Worm (Caenorhabditis elegans) whole organism, young adult: ENCODE data around the gene C56A3.5.

Source experiments
- F57A8.1 ChIP-seq: fragments of 200-800 bp; sonication (Bioruptor generic); optimal IDR thresholded peaks from 2 replicates; lab custom pipeline; 2018; ENCODE audit warnings: mild to moderate bottlenecking, missing genetic modification characterization, moderate library complexity, missing compliant biosample characterization
- Y53G8AR.9 ChIP-seq: fragments of 200-800 bp; sonication (Bioruptor generic); conservative IDR thresholded peaks from 2 replicates; pipeline ENCODE4 v1.3.6; 2022; ENCODE audit warnings: missing genetic modification reagents, missing genetic modification characterization, missing compliant biosample characterization
- Y56A3A.18 ChIP-seq: fragments of 200-800 bp; sonication (Bioruptor generic); IDR thresholded peaks from 2 replicates; pipeline ENCODE4 v1.3.6; 2022; ENCODE audit warnings: missing genetic modification reagents, missing genetic modification characterization, missing compliant biosample characterization
- Y79H2A.3 ChIP-seq: fragments of 200-800 bp; sonication (Bioruptor generic); conservative IDR thresholded peaks from 2 replicates; pipeline ENCODE4 v1.3.6; 2022; ENCODE audit warnings: missing genetic modification reagents, missing genetic modification characterization, missing compliant biosample characterization
- Y95B8A.8 ChIP-seq: fragments of 200-800 bp; sonication (Bioruptor generic); IDR thresholded peaks from 2 replicates; pipeline ENCODE4 v1.3.6; 2022; ENCODE audit warnings: missing genetic modification reagents, missing genetic modification characterization, missing compliant biosample characterization
- ama-1 ChIP-seq, 3 experiments: fragments of 150-350 bp in 1 of 3; sonication (generic microtip) in 2 of 3; optimal IDR thresholded peaks; 2 replicates each; lab custom pipeline; 2014 to 2018; ENCODE audit warnings: missing biosample characterization in 2 of 3, missing genetic modification characterization in 2 of 3, missing genetic modification reagents in 2 of 3
- attf-3 ChIP-seq: fragments of 200-800 bp; sonication (Bioruptor generic); conservative IDR thresholded peaks from 2 replicates; pipeline ENCODE4 v1.3.6; 2022; ENCODE audit warnings: missing genetic modification reagents, missing genetic modification characterization, missing compliant biosample characterization
- ccch-3 ChIP-seq: fragments of 200-800 bp; sonication (Bioruptor generic); optimal IDR thresholded peaks from 2 replicates; lab custom pipeline; 2018; ENCODE audit warnings: mild to moderate bottlenecking, missing genetic modification characterization, missing compliant biosample characterization
- cebp-1 ChIP-seq, 2 experiments: fragments of 200-800 bp in 1 of 2; sonication (Bioruptor generic) in 1 of 2; sonication (generic microtip) in 1 of 2; IDR thresholded peaks in 1 of 2; optimal IDR thresholded peaks in 1 of 2; 2 replicates each; pipeline versions ENCODE4 v1.3.6 to Lab custom; 2017 to 2022; ENCODE audit warnings: missing compliant biosample characterization in 2 of 2, missing genetic modification characterization in 2 of 2, mild to moderate bottlenecking in 1 of 2, missing genetic modification reagents in 1 of 2, moderate library complexity in 1 of 2
- dox-1 ChIP-seq: fragments of 200-800 bp; sonication (Bioruptor generic); IDR thresholded peaks from 2 replicates; pipeline ENCODE4 v1.3.6; 2022; ENCODE audit warnings: missing genetic modification reagents, missing genetic modification characterization, missing compliant biosample characterization
- egl-44 ChIP-seq: fragments of 200-800 bp; sonication (Bioruptor generic); IDR thresholded peaks from 2 replicates; pipeline ENCODE4 v1.3.6; 2022; ENCODE audit warnings: missing genetic modification reagents, missing genetic modification characterization, missing compliant biosample characterization
- ets-4 ChIP-seq: fragments of 200-800 bp; sonication (Bioruptor generic); optimal IDR thresholded peaks from 2 replicates; lab custom pipeline; 2018; ENCODE audit warnings: mild to moderate bottlenecking, missing genetic modification characterization, missing compliant biosample characterization
- him-1 ChIP-seq: sonication (generic microtip); optimal IDR thresholded peaks from 2 replicates; lab custom pipeline; 2016; ENCODE audit warnings: missing genotype, missing genetic modification reagents, missing genetic modification characterization, missing compliant biosample characterization
- hlh-26 ChIP-seq: fragments of 200-800 bp; sonication (Bioruptor generic); conservative IDR thresholded peaks from 2 replicates; pipeline ENCODE4 v1.3.6; 2022; ENCODE audit warnings: missing genetic modification reagents, missing genetic modification characterization, missing compliant biosample characterization
- lin-26 ChIP-seq: fragments of 200-800 bp; sonication (Bioruptor generic); IDR thresholded peaks from 2 replicates; pipeline ENCODE4 v1.3.6; 2022; ENCODE audit warnings: missing genetic modification reagents, missing genetic modification characterization, missing compliant biosample characterization
- lsl-1 ChIP-seq: fragments of 200-800 bp; sonication (Bioruptor generic); optimal IDR thresholded peaks from 2 replicates; lab custom pipeline; 2018; ENCODE audit warnings: mild to moderate bottlenecking, missing genetic modification characterization, moderate library complexity, missing compliant biosample characterization
- madf-3 ChIP-seq: fragments of 200-800 bp; sonication (Bioruptor generic); IDR thresholded peaks from 2 replicates; pipeline ENCODE4 v1.3.6; 2022; ENCODE audit warnings: missing genetic modification reagents, missing genetic modification characterization, missing compliant biosample characterization
- madf-6 ChIP-seq: fragments of 200-800 bp; sonication (Bioruptor generic); IDR thresholded peaks from 2 replicates; pipeline ENCODE4 v1.3.6; 2022; ENCODE audit warnings: missing genetic modification reagents, missing genetic modification characterization, missing compliant biosample characterization
- madf-8 ChIP-seq: fragments of 200-800 bp; sonication (Bioruptor generic); conservative IDR thresholded peaks from 2 replicates; pipeline ENCODE4 v1.3.6; 2022; ENCODE audit warnings: missing genetic modification reagents, missing genetic modification characterization, missing compliant biosample characterization
- mcd-1 ChIP-seq: fragments of 200-800 bp; sonication (Bioruptor generic); IDR thresholded peaks from 2 replicates; pipeline ENCODE4 v1.3.6; 2022; ENCODE audit warnings: missing genetic modification reagents, missing genetic modification characterization, missing compliant biosample characterization
- mel-28 ChIP-seq: sonication (generic microtip); optimal IDR thresholded peaks from 2 replicates; lab custom pipeline; 2016; ENCODE audit warnings: borderline replicate concordance, mild to moderate bottlenecking, missing genetic modification characterization, missing compliant biosample characterization
- nfya-1 ChIP-seq: sonication (generic microtip); optimal IDR thresholded peaks from 2 replicates; lab custom pipeline; 2017; ENCODE audit warnings: antibody characterized with exemption, missing compliant biosample characterization, missing genetic modification characterization, borderline replicate concordance; ENCODE audit not compliant: insufficient read depth
- nfya-2 ChIP-seq: fragments of 200-800 bp; sonication (Bioruptor generic); IDR thresholded peaks from 2 replicates; pipeline ENCODE4 v1.3.6; 2022; ENCODE audit warnings: missing genetic modification reagents, missing genetic modification characterization, missing compliant biosample characterization
- pbrm-1 ChIP-seq: fragments of 200-800 bp; sonication (Bioruptor generic); IDR thresholded peaks from 2 replicates; pipeline ENCODE4 v1.3.6; 2022; ENCODE audit warnings: missing genetic modification reagents, missing genetic modification characterization, missing compliant biosample characterization
- snpc-3.4 ChIP-seq: sonication (generic microtip); optimal IDR thresholded peaks from 2 replicates; lab custom pipeline; 2017; ENCODE audit warnings: missing genetic modification characterization, mild to moderate bottlenecking, missing compliant biosample characterization, antibody characterized with exemption, moderate library complexity, missing genotype, missing genetic modification reagents
- tbx-9 ChIP-seq: sonication (generic microtip); optimal IDR thresholded peaks from 2 replicates; lab custom pipeline; 2016; ENCODE audit warnings: borderline replicate concordance, missing genetic modification characterization, inconsistent platforms, missing compliant biosample characterization
- xnd-1 ChIP-seq: sonication (generic microtip); optimal IDR thresholded peaks from 2 replicates; lab custom pipeline; 2016; ENCODE audit warnings: missing genotype, missing genetic modification reagents, missing genetic modification characterization, missing compliant biosample characterization
- zim-3 ChIP-seq: sonication (generic microtip); optimal IDR thresholded peaks from 2 replicates; lab custom pipeline; 2017; ENCODE audit warnings: mild to moderate bottlenecking, missing genetic modification characterization, moderate library complexity, missing compliant biosample characterization

Gene C56A3.5

DNA sequence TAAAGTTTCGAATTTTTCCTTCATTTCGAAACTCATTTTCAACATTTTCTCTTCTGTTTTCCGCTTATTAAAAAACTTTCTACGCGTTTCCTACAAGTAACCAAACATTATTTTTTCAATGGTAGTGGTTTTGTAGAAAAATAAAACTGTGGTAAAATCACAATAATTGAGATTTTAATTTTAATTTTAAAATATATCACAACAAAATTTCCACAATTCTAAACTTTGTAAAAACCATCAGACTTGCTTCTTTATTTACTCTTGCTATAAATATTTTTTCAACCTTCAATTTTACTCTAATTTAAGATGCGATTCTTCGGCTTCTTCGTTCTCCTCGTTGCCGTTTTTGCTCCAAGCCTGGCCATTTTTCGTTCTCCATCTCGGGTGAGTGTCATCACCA lies 36.1 kb downstream of the C56A3.5 start, which contains the start of gene F53F4.17:
Gene F53F4.17 (plus strand): TSS at position 301 of the 400 bp plus-strand sequence.
- TF ChIP-seq him-1, result no peak
- no peak for TF ChIP-seq nfya-2 (GFP tag; lab: Robert Waterston, UW)
- TF ChIP-seq madf-8, result no peak
- no peak for TF ChIP-seq snpc-3.4 (tag; lab: Kevin White, UChicago)
- no peak for TF ChIP-seq madf-3

- no peak for TF ChIP-seq madf-3
- no peak for TF ChIP-seq Y53G8AR.9
- TF ChIP-seq tbx-9 (tag; lab: Kevin White, UChicago), result no peak
- no peak for TF ChIP-seq madf-8
- TF ChIP-seq egl-44, result no peak
- TF ChIP-seq ccch-3 (GFP tag; lab: Kevin White, UChicago), result no peak
- no peak for TF ChIP-seq lin-26
- TF ChIP-seq F57A8.1 (GFP tag; lab: Kevin White, UChicago), result no peak
- TF ChIP-seq ama-1 (optimal IDR thresholded peaks at IDR 0.05; lab: Kevin White, UChicago), result no peak
- TF ChIP-seq ama-1 (GFP tag; optimal IDR thresholded peaks at IDR 0.05; lab: Kevin White, UChicago), result no peak
- no peak for TF ChIP-seq Y56A3A.18
- TF ChIP-seq dox-1 (GFP tag; lab: Robert Waterston, UW), result no peak
- no peak for TF ChIP-seq zim-3 (tag; lab: Kevin White, UChicago)
- no peak for TF ChIP-seq nfya-1 (tag; lab: Kevin White, UChicago)
These were observed 37.9 kb downstream of the C56A3.5 start, which contains the start of the genes F53F4.2 and F53F4.18 for ce11 chrV:13589494-13590176. TSS of gene F53F4.2 (minus strand) at chrV:13589594. TSS of gene F53F4.18 (plus strand) at chrV:13590126.

DNA sequence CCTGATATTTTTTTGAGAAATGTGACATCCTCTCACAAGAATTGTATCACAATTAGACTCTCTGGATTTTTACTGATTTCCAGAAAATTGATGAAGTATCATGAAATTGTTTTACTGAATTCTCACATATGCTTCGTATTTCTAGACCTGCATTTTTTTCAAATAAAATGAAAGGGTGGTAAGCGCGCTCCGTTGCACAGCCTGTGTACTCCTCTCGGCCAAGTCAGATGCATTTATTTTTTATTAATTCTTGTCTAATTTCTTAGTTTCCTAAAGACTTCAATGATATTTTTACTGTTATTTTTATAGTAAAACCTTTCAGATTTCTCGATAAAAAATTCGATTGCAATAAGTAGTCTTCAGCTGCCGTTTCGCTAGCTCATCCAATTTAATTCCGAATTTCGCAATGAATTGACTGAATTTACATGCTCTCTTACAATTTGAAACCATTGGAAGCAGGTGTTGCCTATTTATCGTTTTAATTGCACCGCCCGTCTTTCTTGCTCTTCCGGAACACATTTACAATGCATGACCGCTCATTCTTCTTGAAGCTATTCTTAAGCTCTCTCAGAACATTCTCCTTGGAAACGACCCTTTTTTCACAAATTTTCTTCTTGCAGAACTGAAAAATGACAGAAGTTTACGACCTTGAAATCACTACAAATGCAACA lies 39.9 kb downstream of the C56A3.5 start, which contains the start of gene tbcb-1:
Gene tbcb-1 (plus strand): TSS at position 621 of the 671 bp plus-strand sequence.
- TF ChIP-seq him-1, result peak; percentile 36
- peak; percentile 92 for TF ChIP-seq mcd-1
- TF ChIP-seq snpc-3.4 (tag; lab: Kevin White, UChicago), result peak; percentile 0
- no peak for TF ChIP-seq zim-3 (tag; lab: Kevin White, UChicago)
- TF ChIP-seq xnd-1 (tag; lab: Kevin White, UChicago), result peak; percentile 79
- peak; percentile 90 for TF ChIP-seq madf-8
- TF ChIP-seq hlh-26 (GFP tag; lab: Robert Waterston, UW), result no peak
- TF ChIP-seq attf-3 (GFP tag; lab: Robert Waterston, UW), result 0 out of 2 replicates have a peak, but pooled peaks have one; percentile 19
- no peak for TF ChIP-seq ets-4 (GFP tag; lab: Kevin White, UChicago)
- TF ChIP-seq cebp-1 (GFP tag; IDR thresholded peaks at IDR 0.05; lab: Robert Waterston, UW), result no peak
- no peak for TF ChIP-seq cebp-1 (tag; optimal IDR thresholded peaks at IDR 0.05; lab: Kevin White, UChicago)
- peak; percentile 92 for TF ChIP-seq madf-6 (GFP tag; lab: Robert Waterston, UW)
- TF ChIP-seq lsl-1, result peak; percentile 32
- no peak for TF ChIP-seq pbrm-1 (GFP tag; lab: Robert Waterston, UW)

- 0 out of 2 replicates have a peak, but pooled peaks have one; percentile 18 for TF ChIP-seq Y95B8A.8
- TF ChIP-seq madf-6 (GFP tag; lab: Robert Waterston, UW), result peak; percentile 47; the same call in 1 of the 2 replicates
- no peak for TF ChIP-seq mel-28 (tag; lab: Kevin White, UChicago)
These were observed 41.3 kb downstream of the C56A3.5 start, which contains the start of gene F53F4.4 for ce11 chrV:13593083-13593482. TSS of gene F53F4.4 (plus strand) at chrV:13593383.

DNA sequence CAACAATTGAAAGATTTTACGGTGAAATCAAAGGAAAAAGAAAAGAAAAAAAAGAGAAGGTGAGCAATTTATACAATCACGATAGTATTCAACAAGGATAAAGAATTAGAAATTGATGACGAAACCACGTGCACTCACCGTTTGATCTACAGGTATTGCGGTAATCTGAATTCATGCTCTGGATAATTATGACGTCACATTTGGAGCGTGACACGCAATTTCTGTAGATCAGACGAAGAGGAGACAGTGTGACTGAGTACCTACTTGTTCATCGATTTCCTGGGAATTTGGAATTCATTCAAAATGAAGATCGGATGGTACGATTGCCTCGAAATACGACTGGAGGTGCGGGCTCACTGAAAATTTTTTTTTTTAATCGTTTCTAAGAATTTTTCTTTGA lies 46.6 kb downstream of the C56A3.5 start:
- TF ChIP-seq Y79H2A.3 (GFP tag; lab: Robert Waterston, UW), result no peak
